Fruit fly (Drosophila melanogaster): ENCODE results near the gene CG46244.
A peak's percentile ranks its signal among the peaks of the same experiment; 100 is the strongest.

The CG46244 gene

dm6 chr2L:19606318-19606717 is at the start of gene CG46244:
Gene CG46244, plus strand, starts transcription at chr2L:19606569.
- no peak for TF ChIP-seq CG17801 (GFP tag; optimal IDR thresholded peaks at IDR 0.05; ENCODE audit: partially characterized antibody)

- no peak for TF ChIP-seq CG17801 (GFP tag; optimal IDR thresholded peaks at IDR 0.05; ENCODE audit: partially characterized antibody)
These were observed 43.1 kb upstream of the CG46244 start, which contains the start of gene CG13078 for dm6 chr2L:19563029-19563980. Gene CG13078, plus strand, starts transcription at chr2L:19563930.

dm6 chr2L:19565233-19565898 is 41.0 kb upstream of the CG46244 start, which contains the start of gene CG13077:
Gene CG13077, plus strand, starts transcription at chr2L:19565863.
- no peak for TF ChIP-seq CG17801 (GFP tag; optimal IDR thresholded peaks at IDR 0.05; ENCODE audit: partially characterized antibody)

dm6 chr2L:19567305-19567898 is 39.0 kb upstream of the CG46244 start:
- TF ChIP-seq CG17801 (GFP tag; optimal IDR thresholded peaks at IDR 0.05; ENCODE audit: partially characterized antibody), result no peak

- peak; percentile 45 for TF ChIP-seq CG17801 (GFP tag; optimal IDR thresholded peaks at IDR 0.05; ENCODE audit: partially characterized antibody)
These were observed 35.5 kb upstream of the CG46244 start for dm6 chr2L:19570806-19571254.

- no peak for TF ChIP-seq CG17801 (GFP tag; optimal IDR thresholded peaks at IDR 0.05; ENCODE audit: partially characterized antibody)
These were observed 34.5 kb upstream of the CG46244 start for dm6 chr2L:19571574-19572495.

- peak; percentile 56 for TF ChIP-seq CG17801 (GFP tag; optimal IDR thresholded peaks at IDR 0.05; ENCODE audit: partially characterized antibody)
These were observed 33.7 kb upstream of the CG46244 start for dm6 chr2L:19572496-19573317.

- no peak for TF ChIP-seq CG17801 (GFP tag; optimal IDR thresholded peaks at IDR 0.05; ENCODE audit: partially characterized antibody)
These were observed 32.0 kb upstream of the CG46244 start for dm6 chr2L:19574364-19574763.

dm6 chr2L:19574959-19575625 is 31.3 kb upstream of the CG46244 start:
- no peak for TF ChIP-seq CG17801 (GFP tag; optimal IDR thresholded peaks at IDR 0.05; ENCODE audit: partially characterized antibody)

dm6 chr2L:19575626-19576298 is 30.6 kb upstream of the CG46244 start:
- peak; percentile 14 for TF ChIP-seq CG17801 (GFP tag; optimal IDR thresholded peaks at IDR 0.05; ENCODE audit: partially characterized antibody)

- peak; percentile 56 for TF ChIP-seq CG17801 (GFP tag; optimal IDR thresholded peaks at IDR 0.05; ENCODE audit: partially characterized antibody)
These were observed 29.9 kb upstream of the CG46244 start for dm6 chr2L:19576299-19576971.
